Worm (Caenorhabditis elegans) whole organism, late embryonic: ENCODE results near the gene rbm-26.

Source experiments
- C38D4.7 ChIP-seq: fragments of 200-800 bp; sonication (Bioruptor generic); optimal IDR thresholded peaks from 2 replicates; lab custom pipeline; 2018; ENCODE audit warnings: mild to moderate bottlenecking, missing genetic modification characterization, moderate library complexity, missing compliant biosample characterization
- F13H6.1 ChIP-seq: sonication (generic microtip); optimal IDR thresholded peaks from 2 replicates; lab custom pipeline; 2016; ENCODE audit warnings: missing genetic modification characterization, missing compliant biosample characterization
- K02D7.2 ChIP-seq: sonication (generic microtip); optimal IDR thresholded peaks from 2 replicates; lab custom pipeline; 2017; ENCODE audit warnings: mild to moderate bottlenecking, missing genetic modification characterization, missing compliant biosample characterization
- K09A11.1 ChIP-seq: sonication (generic microtip); optimal IDR thresholded peaks from 2 replicates; lab custom pipeline; 2017; ENCODE audit warnings: antibody characterized with exemption, mild to moderate bottlenecking, missing genetic modification characterization, missing compliant biosample characterization; ENCODE audit not compliant: insufficient read depth
- T23F11.4 ChIP-seq: fragments of 200-800 bp; sonication (Bioruptor generic); optimal IDR thresholded peaks from 2 replicates; lab custom pipeline; 2018; ENCODE audit warnings: mild to moderate bottlenecking, missing genetic modification characterization, missing compliant biosample characterization
- ama-1 ChIP-seq: fragments of 150-350 bp; optimal IDR thresholded peaks from 2 replicates; lab custom pipeline; 2014
- ceh-14 ChIP-seq: sonication (generic microtip); optimal IDR thresholded peaks from 2 replicates; lab custom pipeline; 2016; ENCODE audit warnings: missing genotype, missing genetic modification characterization, missing compliant biosample characterization
- ceh-22 ChIP-seq: sonication (generic microtip); optimal IDR thresholded peaks from 2 replicates; lab custom pipeline; 2017; ENCODE audit warnings: missing biosample characterization, missing genetic modification characterization
- ceh-24 ChIP-seq: sonication (generic microtip); optimal IDR thresholded peaks from 2 replicates; lab custom pipeline; 2016; ENCODE audit warnings: mild to moderate bottlenecking, missing genetic modification characterization, missing compliant biosample characterization
- ceh-30 ChIP-seq: fragments of 150-350 bp; optimal IDR thresholded peaks from 2 replicates; lab custom pipeline; 2014; ENCODE audit warnings: missing biosample characterization, missing genetic modification characterization
- ceh-48 ChIP-seq: sonication (generic microtip); optimal IDR thresholded peaks from 2 replicates; lab custom pipeline; 2016; ENCODE audit warnings: missing genetic modification characterization, inconsistent platforms, missing compliant biosample characterization
- ceh-6 ChIP-seq: fragments of 200-800 bp; sonication (Bioruptor generic); optimal IDR thresholded peaks from 2 replicates; lab custom pipeline; 2018; ENCODE audit warnings: mild to moderate bottlenecking, missing genetic modification characterization, missing compliant biosample characterization
- che-1 ChIP-seq: sonication (generic microtip); optimal IDR thresholded peaks from 2 replicates; lab custom pipeline; 2016; ENCODE audit warnings: mild to moderate bottlenecking, missing genetic modification characterization, missing compliant biosample characterization
- elt-2 ChIP-seq: sonication (generic microtip); optimal IDR thresholded peaks from 2 replicates; lab custom pipeline; 2016; ENCODE audit warnings: missing genetic modification reagents, missing genetic modification characterization, missing compliant biosample characterization
- elt-4 ChIP-seq: sonication (generic microtip); optimal IDR thresholded peaks from 2 replicates; lab custom pipeline; 2016; ENCODE audit warnings: missing genetic modification characterization, missing compliant biosample characterization
- ets-4 ChIP-seq: sonication (generic microtip); optimal IDR thresholded peaks from 2 replicates; lab custom pipeline; 2016; ENCODE audit warnings: missing genetic modification characterization, missing compliant biosample characterization
- eyg-1 ChIP-seq: sonication (generic microtip); optimal IDR thresholded peaks from 2 replicates; lab custom pipeline; 2016; ENCODE audit warnings: missing genotype, missing genetic modification characterization, missing compliant biosample characterization
- fax-1 ChIP-seq: sonication (generic microtip); optimal IDR thresholded peaks from 2 replicates; lab custom pipeline; 2016; ENCODE audit warnings: missing genotype, missing genetic modification characterization, missing compliant biosample characterization
- fkh-6 ChIP-seq: sonication (generic microtip); optimal IDR thresholded peaks from 2 replicates; lab custom pipeline; 2016; ENCODE audit warnings: missing genetic modification characterization, missing compliant biosample characterization
- gmeb-2 ChIP-seq: sonication (generic microtip); optimal IDR thresholded peaks from 2 replicates; lab custom pipeline; 2016; ENCODE audit warnings: missing genetic modification characterization, inconsistent platforms, missing compliant biosample characterization
- hlh-13 ChIP-seq: fragments of 200-800 bp; sonication (Bioruptor generic); optimal IDR thresholded peaks from 2 replicates; lab custom pipeline; 2018; ENCODE audit warnings: mild to moderate bottlenecking, missing genetic modification characterization, missing compliant biosample characterization
- hlh-30 ChIP-seq: sonication (generic microtip); optimal IDR thresholded peaks from 2 replicates; lab custom pipeline; 2017; ENCODE audit warnings: antibody characterized with exemption, missing genetic modification characterization, missing compliant biosample characterization; ENCODE audit not compliant: insufficient read depth
- hlh-6 ChIP-seq: sonication (generic microtip); optimal IDR thresholded peaks from 2 replicates; lab custom pipeline; 2016; ENCODE audit warnings: missing genotype, missing genetic modification characterization, missing compliant biosample characterization
- hlh-8 ChIP-seq: sonication (generic microtip); optimal IDR thresholded peaks from 2 replicates; lab custom pipeline; 2016; ENCODE audit warnings: missing genotype, missing genetic modification characterization, missing compliant biosample characterization
- lin-11 ChIP-seq: fragments of 200-800 bp; sonication (Bioruptor generic); optimal IDR thresholded peaks from 2 replicates; lab custom pipeline; 2018; ENCODE audit warnings: mild to moderate bottlenecking, missing genetic modification characterization, missing compliant biosample characterization
- nfya-1 ChIP-seq: sonication (generic microtip); optimal IDR thresholded peaks from 2 replicates; lab custom pipeline; 2017; ENCODE audit warnings: missing genetic modification characterization, mild to moderate bottlenecking, missing compliant biosample characterization, antibody characterized with exemption, moderate library complexity
- nhr-232 ChIP-seq: sonication (generic microtip); optimal IDR thresholded peaks from 2 replicates; lab custom pipeline; 2016; ENCODE audit warnings: missing genetic modification characterization, missing compliant biosample characterization
- pax-1 ChIP-seq: fragments of 150-350 bp; optimal IDR thresholded peaks from 2 replicates; lab custom pipeline; 2014; ENCODE audit warnings: missing biosample characterization, missing genetic modification characterization
- pha-2 ChIP-seq: sonication (generic microtip); optimal IDR thresholded peaks from 2 replicates; lab custom pipeline; 2017; ENCODE audit warnings: mild to moderate bottlenecking, missing genetic modification characterization, missing compliant biosample characterization
- ref-2 ChIP-seq: sonication (generic microtip); optimal IDR thresholded peaks from 2 replicates; lab custom pipeline; 2016; ENCODE audit warnings: missing genetic modification characterization, missing compliant biosample characterization
- sdc-2 ChIP-seq: sonication (generic microtip); optimal IDR thresholded peaks from 2 replicates; lab custom pipeline; 2016; ENCODE audit warnings: missing genotype, missing genetic modification characterization, missing compliant biosample characterization
- sox-2 ChIP-seq: fragments of 200-800 bp; sonication (Bioruptor generic); IDR thresholded peaks from 2 replicates; pipeline ENCODE4 v1.3.6; 2022; ENCODE audit warnings: missing genetic modification reagents, missing genetic modification characterization, missing compliant biosample characterization
- sox-4 ChIP-seq: sonication (generic microtip); optimal IDR thresholded peaks from 2 replicates; lab custom pipeline; 2017; ENCODE audit warnings: mild to moderate bottlenecking, missing genetic modification characterization, inconsistent platforms, missing compliant biosample characterization
- syd-9 ChIP-seq: sonication (generic microtip); optimal IDR thresholded peaks from 2 replicates; lab custom pipeline; 2016; ENCODE audit warnings: mild to moderate bottlenecking, missing genetic modification characterization, moderate library complexity, missing compliant biosample characterization
- tbx-7 ChIP-seq: sonication (generic microtip); optimal IDR thresholded peaks from 2 replicates; lab custom pipeline; 2016; ENCODE audit warnings: missing genotype, missing genetic modification characterization, missing compliant biosample characterization
- unc-3 ChIP-seq, 2 experiments: fragments of 200-800 bp in 1 of 2; sonication (Bioruptor generic) in 1 of 2; sonication (generic microtip) in 1 of 2; conservative IDR thresholded peaks in 1 of 2; optimal IDR thresholded peaks in 1 of 2; 2 replicates each; pipeline versions ENCODE4 v1.3.6 to Lab custom; 2016 to 2022; ENCODE audit warnings: missing compliant biosample characterization in 2 of 2, missing genetic modification characterization in 2 of 2, missing genetic modification reagents in 1 of 2
- unc-42 ChIP-seq: sonication (generic microtip); optimal IDR thresholded peaks from 2 replicates; lab custom pipeline; 2016; ENCODE audit warnings: missing genotype, missing genetic modification characterization, missing compliant biosample characterization
- unc-55 ChIP-seq: sonication (generic microtip); optimal IDR thresholded peaks from 2 replicates; lab custom pipeline; 2017; ENCODE audit warnings: missing biosample characterization, missing genetic modification reagents, missing genetic modification characterization

The rbm-26 gene

ce11 chrIII:5722550-5722949, 11.2 kb downstream of the rbm-26 start, which contains the start of gene wrm-1:
TSS of gene wrm-1 (plus strand) at chrIII:5722850.
- TF ChIP-seq ceh-6 (GFP tag; lab: Kevin White, UChicago) = no peak
- TF ChIP-seq gmeb-2 = no peak
- TF ChIP-seq ceh-14 (tag; lab: Kevin White, UChicago) = no peak
- TF ChIP-seq elt-4 = no peak
- TF ChIP-seq pha-2 (tag; lab: Kevin White, UChicago) = no peak
- no peak for TF ChIP-seq lin-11 (tag; lab: Kevin White, UChicago)
- TF ChIP-seq eyg-1 (tag; lab: Kevin White, UChicago) = no peak
- no peak for TF ChIP-seq ref-2
- TF ChIP-seq hlh-30 (tag; lab: Kevin White, UChicago) = no peak
- TF ChIP-seq F13H6.1 (tag; lab: Kevin White, UChicago) = no peak
- no peak for TF ChIP-seq fax-1 (tag; lab: Kevin White, UChicago)
- TF ChIP-seq hlh-13 = no peak
- no peak for TF ChIP-seq hlh-8 (tag; lab: Kevin White, UChicago)
- TF ChIP-seq nfya-1 (tag; lab: Kevin White, UChicago) = no peak
- TF ChIP-seq C38D4.7 = no peak
- no peak for TF ChIP-seq unc-42 (tag; lab: Kevin White, UChicago)
- TF ChIP-seq ceh-22 (tag; lab: Kevin White, UChicago) = no peak
- TF ChIP-seq che-1 = no peak
- no peak for TF ChIP-seq T23F11.4 (GFP tag; lab: Kevin White, UChicago)
- TF ChIP-seq elt-2 = no peak

DNA sequence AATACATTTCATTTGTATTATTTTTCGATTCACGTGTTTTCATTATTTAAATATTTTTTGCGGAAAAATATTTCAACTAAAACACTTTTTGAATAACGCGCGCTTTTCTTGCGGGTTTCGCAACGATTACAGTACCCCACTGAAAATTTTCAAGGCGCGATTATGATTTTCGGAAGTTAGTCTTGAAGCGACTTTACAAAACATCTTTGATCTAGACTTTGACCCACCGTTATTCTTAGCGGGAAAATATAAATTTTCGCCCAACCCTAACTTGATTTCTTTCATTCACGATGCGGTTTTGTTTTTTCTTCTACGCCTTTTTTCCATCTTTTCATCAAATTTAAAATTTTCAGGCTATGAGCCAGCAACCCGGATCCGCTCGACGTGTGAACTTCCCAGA, 16.5 kb downstream of the rbm-26 start, which contains the start of gene egg-1:
TSS of gene egg-1 (plus strand) at position 354 of the 400 bp plus-strand sequence.
- TF ChIP-seq pax-1 (tag; lab: Kevin White, UChicago) (no peak), sox-2 (no peak), ceh-48 (no peak), K02D7.2 (no peak), nhr-232 (tag; lab: Kevin White, UChicago) (no peak), ceh-30 (tag; lab: Kevin White, UChicago) (no peak), fkh-6 (tag; lab: Kevin White, UChicago) (no peak), ets-4 (no peak), ama-1 (lab: Kevin White, UChicago) (no peak)
- TF ChIP-seq, all 69 proteins: peak for 0

DNA sequence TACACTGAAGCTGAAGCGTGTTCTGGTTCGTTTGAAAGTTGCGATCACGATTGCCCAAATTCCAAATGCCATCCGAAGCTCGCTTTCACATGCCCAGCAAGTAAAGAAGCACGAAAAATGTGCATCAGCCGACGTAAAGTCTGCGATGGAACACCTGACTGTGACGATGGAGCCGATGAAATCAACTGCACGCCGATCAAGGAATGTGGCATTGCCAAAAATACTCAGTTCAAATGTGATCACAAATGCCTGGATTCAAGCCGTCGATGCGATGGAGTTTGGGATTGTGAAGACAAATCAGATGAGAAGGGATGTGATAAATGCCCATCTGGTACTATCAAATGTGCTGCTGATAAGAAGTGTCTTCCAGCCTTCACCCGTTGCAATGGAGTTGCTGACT, 18.0 kb downstream of the rbm-26 start:
- TF ChIP-seq F13H6.1 (tag; lab: Kevin White, UChicago) = no peak
- TF ChIP-seq sox-2 = no peak
- no peak for TF ChIP-seq hlh-6 (tag; lab: Kevin White, UChicago)
- TF ChIP-seq lin-11 (tag; lab: Kevin White, UChicago) = no peak
- no peak for TF ChIP-seq hlh-8 (tag; lab: Kevin White, UChicago)
- no peak for TF ChIP-seq ref-2
- no peak for TF ChIP-seq T23F11.4 (GFP tag; lab: Kevin White, UChicago)
- no peak for TF ChIP-seq K09A11.1 (tag; lab: Kevin White, UChicago)
- TF ChIP-seq pax-1 (tag; lab: Kevin White, UChicago) = no peak
- no peak for TF ChIP-seq ceh-24 (tag; lab: Kevin White, UChicago)
- no peak for TF ChIP-seq syd-9
- no peak for TF ChIP-seq nhr-232 (tag; lab: Kevin White, UChicago)
- TF ChIP-seq sdc-2 (tag; lab: Kevin White, UChicago) = no peak
- no peak for TF ChIP-seq unc-55 (GFP tag; lab: Kevin White, UChicago)
- no peak for TF ChIP-seq tbx-7 (tag; lab: Kevin White, UChicago)
- no peak for TF ChIP-seq unc-3 (GFP tag; conservative IDR thresholded peaks at IDR 0.05; lab: Robert Waterston, UW)
- TF ChIP-seq unc-3 (tag; optimal IDR thresholded peaks at IDR 0.05; lab: Kevin White, UChicago) = no peak
- no peak for TF ChIP-seq sox-4 (tag; lab: Kevin White, UChicago)
- TF ChIP-seq che-1 = no peak
